Comparison of ENCODE assay signal across 1 fruit fly cellular context in genomic region chr2L:9567398-9567856, dm6.
TF ChIP-seq lines count a peak whose summit lies in the region.

No protein-coding gene starts in this region.

TF ChIP-seq in whole organism, embryonic, 481 proteins besides CTCF, POLR2A, EP300 and RAD21 (continued from another document):
- peak; percentile 98 for TF ChIP-seq seq (GFP tag; IDR thresholded peaks at IDR 0.05; lab: Robert Waterston, UW)
- TF ChIP-seq eyg (GFP tag; optimal IDR thresholded peaks at IDR 0.05; lab: Kevin White, UChicago) = peak; percentile 95
- peak; percentile 98 for TF ChIP-seq Hand (GFP tag; optimal IDR thresholded peaks at IDR 0.05; lab: Kevin White, UChicago)
- peak; percentile 91 for TF ChIP-seq trem (tag; optimal IDR thresholded peaks at IDR 0.05; lab: Kevin White, UChicago)
- TF ChIP-seq MBD-R2 (GFP tag; IDR thresholded peaks at IDR 0.05; lab: Robert Waterston, UW) = peak; percentile 84
- peak; percentile 65 for TF ChIP-seq kay (GFP tag; optimal IDR thresholded peaks at IDR 0.05; lab: Kevin White, UChicago)
- peak; percentile 93 for TF ChIP-seq dm (GFP tag; optimal IDR thresholded peaks at IDR 0.05; lab: Kevin White, UChicago)
- peak; percentile 92 for TF ChIP-seq CG7372 (GFP tag; IDR thresholded peaks at IDR 0.05; lab: Robert Waterston, UW)
- TF ChIP-seq wdn (GFP tag; IDR thresholded peaks at IDR 0.05; lab: Robert Waterston, UW) = peak; percentile 93
- peak; percentile 96 for TF ChIP-seq CG13624 (GFP tag; optimal IDR thresholded peaks at IDR 0.05; lab: Kevin White, UChicago)
- TF ChIP-seq CG12391 (tag; optimal IDR thresholded peaks at IDR 0.05; lab: Kevin White, UChicago) = peak; percentile 98
- TF ChIP-seq MESR4 (GFP tag; optimal IDR thresholded peaks at IDR 0.05; lab: Kevin White, UChicago) = peak; percentile 89
- no peak for TF ChIP-seq Elba2 (GFP tag; optimal IDR thresholded peaks at IDR 0.05; lab: Kevin White, UChicago)
- peak; percentile 95 for TF ChIP-seq Rx (GFP tag; IDR thresholded peaks at IDR 0.05; lab: Robert Waterston, UW)
- TF ChIP-seq cato (GFP tag; optimal IDR thresholded peaks at IDR 0.05; lab: Kevin White, UChicago; ENCODE audit: borderline replicate concordance) = peak; percentile 86
- peak; percentile 89; the same call in 1 of the 2 replicates for TF ChIP-seq ham (GFP tag; IDR thresholded peaks at IDR 0.05; lab: Robert Waterston, UW)
- TF ChIP-seq CrebB (tag; optimal IDR thresholded peaks at IDR 0.05; lab: Kevin White, UChicago) = peak; percentile 99
- TF ChIP-seq bbx (GFP tag; IDR thresholded peaks at IDR 0.05; lab: Robert Waterston, UW; ENCODE audit: partially characterized antibody) = no peak
- peak; percentile 96 for TF ChIP-seq Sox102F (GFP tag; optimal IDR thresholded peaks at IDR 0.05; lab: Kevin White, UChicago)
- peak; percentile 98 for TF ChIP-seq stc (GFP tag; IDR thresholded peaks at IDR 0.05; lab: Robert Waterston, UW)
- peak; percentile 90 for TF ChIP-seq CG10565 (GFP tag; optimal IDR thresholded peaks at IDR 0.05; lab: Kevin White, UChicago)
- TF ChIP-seq mld (GFP tag; IDR thresholded peaks at IDR 0.05; lab: Robert Waterston, UW; ENCODE audit: partially characterized antibody) = no peak
- TF ChIP-seq emc (GFP tag; optimal IDR thresholded peaks at IDR 0.05; lab: Kevin White, UChicago) = peak; percentile 95
- peak; percentile 97 for TF ChIP-seq gsb-n (tag; optimal IDR thresholded peaks at IDR 0.05; lab: Kevin White, UChicago)
- TF ChIP-seq CG4617 (GFP tag; optimal IDR thresholded peaks at IDR 0.05; lab: Kevin White, UChicago; ENCODE audit: borderline replicate concordance) = peak; percentile 88
- peak; percentile 100 for TF ChIP-seq CG7987 (GFP tag; optimal IDR thresholded peaks at IDR 0.05; lab: Kevin White, UChicago)
- TF ChIP-seq CG1602 (GFP tag; optimal IDR thresholded peaks at IDR 0.05; lab: Kevin White, UChicago) = peak; percentile 82
- peak; percentile 94 for TF ChIP-seq CG2202 (tag; optimal IDR thresholded peaks at IDR 0.05; lab: Kevin White, UChicago)
- peak; percentile 61; the same call in 1 of the 2 replicates for TF ChIP-seq Doc2 (GFP tag; IDR thresholded peaks at IDR 0.05; lab: Robert Waterston, UW)
- peak; percentile 99 for TF ChIP-seq CG33213 (GFP tag; optimal IDR thresholded peaks at IDR 0.05; lab: Kevin White, UChicago)
- TF ChIP-seq chinmo (GFP tag; IDR thresholded peaks at IDR 0.05; lab: Robert Waterston, UW; ENCODE audit: partially characterized antibody) = peak; percentile 92; the same call in 3 of the 4 replicates
- TF ChIP-seq Nf-YA (GFP tag; IDR thresholded peaks at IDR 0.05; lab: Robert Waterston, UW) = peak; percentile 97
- TF ChIP-seq Deaf1 (tag; optimal IDR thresholded peaks at IDR 0.05; lab: Kevin White, UChicago) = peak; percentile 63
- TF ChIP-seq lab (GFP tag; optimal IDR thresholded peaks at IDR 0.05; lab: Kevin White, UChicago) = peak; percentile 100
- TF ChIP-seq ap (GFP tag; IDR thresholded peaks at IDR 0.05; lab: Robert Waterston, UW) = peak; percentile 94
- TF ChIP-seq CG2875 (GFP tag; optimal IDR thresholded peaks at IDR 0.05; lab: Kevin White, UChicago) = peak; percentile 99
- TF ChIP-seq pan (optimal IDR thresholded peaks at IDR 0.05; lab: Kevin White, UChicago) = no peak
- peak in 1 of 2 experiments; percentile 96 for TF ChIP-seq pan (GFP tag; optimal IDR thresholded peaks at IDR 0.05 in 1 of 2, IDR thresholded peaks at IDR 0.05 in 1 of 2)
- peak; percentile 75 for TF ChIP-seq CG7745 (tag; optimal IDR thresholded peaks at IDR 0.05; lab: Kevin White, UChicago)
